Worm (Caenorhabditis elegans) whole organism, L4 larva: ENCODE data around the gene pph-1.

Experiments
- D1046.2 ChIP-seq: fragments of 200-800 bp; sonication (Bioruptor generic); IDR thresholded peaks from 2 replicates; pipeline ENCODE4 v1.3.6; 2022; ENCODE audit warnings: missing genetic modification characterization, missing compliant biosample characterization
- F44E2.7 ChIP-seq: fragments of 200-800 bp; sonication (Bioruptor generic); IDR thresholded peaks from 2 replicates; pipeline ENCODE4 v2.1.2; 2022; ENCODE audit warnings: missing genetic modification characterization, missing compliant biosample characterization
- F49E8.2 ChIP-seq: sonication (generic microtip); optimal IDR thresholded peaks from 2 replicates; lab custom pipeline; 2016; ENCODE audit warnings: missing compliant biosample characterization, mild to moderate bottlenecking, missing genetic modification characterization, borderline replicate concordance
- aha-1 ChIP-seq: fragments of 150-350 bp; peaks from one replicate; lab custom pipeline; 2014; ENCODE audit warnings: missing biosample characterization, missing genetic modification characterization
- attf-4 ChIP-seq: sonication (generic microtip); optimal IDR thresholded peaks from 3 replicates; lab custom pipeline; 2017; ENCODE audit warnings: missing biosample characterization, missing genetic modification characterization
- ceh-32 ChIP-seq: sonication (generic microtip); optimal IDR thresholded peaks from 2 replicates; lab custom pipeline; 2016; ENCODE audit warnings: mild to moderate bottlenecking, missing genetic modification characterization, missing compliant biosample characterization; ENCODE audit not compliant: poor library complexity
- ceh-62 ChIP-seq: sonication (generic microtip); optimal IDR thresholded peaks from 2 replicates; lab custom pipeline; 2017; ENCODE audit warnings: missing biosample characterization, missing genetic modification characterization
- ceh-82 ChIP-seq: sonication (generic microtip); optimal IDR thresholded peaks from 2 replicates; lab custom pipeline; 2017; ENCODE audit warnings: missing biosample characterization, missing genetic modification characterization
- daf-16 ChIP-seq, 3 experiments: sonication (generic microtip); optimal IDR thresholded peaks; 2 replicates each; lab custom pipeline; 2016 to 2017; ENCODE audit warnings: missing genetic modification characterization in 3 of 3, missing genetic modification reagents in 3 of 3, mild to moderate bottlenecking in 2 of 3, missing compliant biosample characterization in 2 of 3, missing biosample characterization in 1 of 3, moderate library complexity in 1 of 3
- dmd-6 ChIP-seq: fragments of 200-800 bp; sonication (Bioruptor generic); IDR thresholded peaks from 2 replicates; pipeline ENCODE4 v1.3.6; 2022; ENCODE audit warnings: missing genetic modification reagents, missing genetic modification characterization, missing compliant biosample characterization
- dmd-9 ChIP-seq: fragments of 200-800 bp; sonication (Bioruptor generic); IDR thresholded peaks from 2 replicates; pipeline ENCODE4 v1.3.6; 2022; ENCODE audit warnings: missing genetic modification reagents, missing genetic modification characterization, missing compliant biosample characterization
- dve-1 ChIP-seq: sonication (generic microtip); optimal IDR thresholded peaks from 2 replicates; lab custom pipeline; 2017; ENCODE audit warnings: antibody characterized with exemption, mild to moderate bottlenecking, missing genetic modification characterization, missing compliant biosample characterization; ENCODE audit not compliant: insufficient read depth
- gei-8 ChIP-seq: fragments of 200-800 bp; sonication (Bioruptor generic); optimal IDR thresholded peaks from 2 replicates; lab custom pipeline; 2018; ENCODE audit warnings: mild to moderate bottlenecking, missing genetic modification characterization, missing compliant biosample characterization
- hlh-11 ChIP-seq: fragments of 200-800 bp; sonication (Bioruptor generic); optimal IDR thresholded peaks from 2 replicates; lab custom pipeline; 2018; ENCODE audit warnings: mild to moderate bottlenecking, missing genetic modification characterization, missing compliant biosample characterization
- jun-1 ChIP-seq: fragments of 150-350 bp; optimal IDR thresholded peaks from 2 replicates; lab custom pipeline; 2014; ENCODE audit warnings: missing biosample characterization, missing genetic modification reagents, missing genetic modification characterization
- lim-7 ChIP-seq: fragments of 200-800 bp; sonication (Bioruptor generic); IDR thresholded peaks from 2 replicates; pipeline ENCODE4 v1.3.6; 2022; ENCODE audit warnings: missing genetic modification characterization, missing compliant biosample characterization
- lin-38 ChIP-seq: fragments of 200-800 bp; sonication (Bioruptor generic); IDR thresholded peaks from 2 replicates; pipeline ENCODE4 v1.3.6; 2022; ENCODE audit warnings: missing genetic modification reagents, missing genetic modification characterization, missing compliant biosample characterization
- lin-39 ChIP-seq: fragments of 150-350 bp; optimal IDR thresholded peaks from 2 replicates; lab custom pipeline; 2014; ENCODE audit warnings: missing biosample characterization, missing genetic modification reagents, missing genetic modification characterization
- mdl-1 ChIP-seq, 2 experiments: fragments of 150-350 bp in 1 of 2; sonication (generic microtip) in 1 of 2; optimal IDR thresholded peaks; 2 replicates each; lab custom pipeline; 2014 to 2017; ENCODE audit warnings: missing biosample characterization in 2 of 2, missing genetic modification characterization in 2 of 2
- mep-1 ChIP-seq: fragments of 150-350 bp; sonication (generic microtip); optimal IDR thresholded peaks from 3 replicates; lab custom pipeline; 2014; ENCODE audit warnings: missing biosample characterization, missing genetic modification characterization
- mes-2 ChIP-seq: sonication (generic microtip); optimal IDR thresholded peaks from 2 replicates; lab custom pipeline; 2016; ENCODE audit warnings: missing genotype, mild to moderate bottlenecking, missing genetic modification characterization, missing compliant biosample characterization; ENCODE audit not compliant: poor library complexity, severe bottlenecking
- nhr-10 ChIP-seq: fragments of 150-350 bp; optimal IDR thresholded peaks from 2 replicates; lab custom pipeline; 2014; ENCODE audit warnings: missing biosample characterization, missing genetic modification characterization
- nhr-102 ChIP-seq: sonication (generic microtip); optimal IDR thresholded peaks from 2 replicates; lab custom pipeline; 2016; ENCODE audit warnings: mild to moderate bottlenecking, missing genetic modification characterization, moderate library complexity, missing compliant biosample characterization
- nhr-11 ChIP-seq: fragments of 150-350 bp; optimal IDR thresholded peaks from 2 replicates; lab custom pipeline; 2014; ENCODE audit warnings: missing biosample characterization, missing genetic modification characterization
- nhr-237 ChIP-seq: sonication (generic microtip); optimal IDR thresholded peaks from 2 replicates; lab custom pipeline; 2017; ENCODE audit warnings: missing biosample characterization, missing genetic modification characterization
- nhr-25 ChIP-seq: sonication (generic microtip); optimal IDR thresholded peaks from 2 replicates; lab custom pipeline; 2017; ENCODE audit warnings: missing genetic modification characterization, mild to moderate bottlenecking, missing compliant biosample characterization, antibody characterized with exemption, moderate library complexity, borderline replicate concordance; ENCODE audit not compliant: insufficient read depth
- nhr-28 ChIP-seq: fragments of 150-350 bp; optimal IDR thresholded peaks from 2 replicates; lab custom pipeline; 2014; ENCODE audit warnings: missing biosample characterization, missing genetic modification characterization
- nhr-41 ChIP-seq: fragments of 200-800 bp; sonication (Bioruptor generic); IDR thresholded peaks from 2 replicates; pipeline ENCODE4 v1.3.6; 2022; ENCODE audit warnings: missing genetic modification reagents, missing genetic modification characterization, missing compliant biosample characterization
- nhr-42 ChIP-seq: fragments of 200-800 bp; sonication (Bioruptor generic); IDR thresholded peaks from 2 replicates; pipeline ENCODE4 v1.3.6; 2022; ENCODE audit warnings: missing genetic modification characterization, missing compliant biosample characterization
- nhr-48 ChIP-seq: sonication (generic microtip); optimal IDR thresholded peaks from 2 replicates; lab custom pipeline; 2016; ENCODE audit warnings: mild to moderate bottlenecking, missing genetic modification characterization, missing compliant biosample characterization
- nhr-6 ChIP-seq: fragments of 150-350 bp; optimal IDR thresholded peaks from 2 replicates; lab custom pipeline; 2014; ENCODE audit warnings: missing biosample characterization, missing genetic modification characterization
- nhr-76 ChIP-seq: fragments of 150-350 bp; optimal IDR thresholded peaks from 2 replicates; lab custom pipeline; 2014; ENCODE audit warnings: missing biosample characterization, missing genetic modification characterization
- nhr-77 ChIP-seq: fragments of 150-350 bp; optimal IDR thresholded peaks from 2 replicates; lab custom pipeline; 2014; ENCODE audit warnings: missing biosample characterization, missing genetic modification characterization
- pqm-1 ChIP-seq: sonication (generic microtip); optimal IDR thresholded peaks from 2 replicates; lab custom pipeline; 2017; ENCODE audit warnings: missing biosample characterization, missing genetic modification characterization
- rbr-2 ChIP-seq: sonication (generic microtip); optimal IDR thresholded peaks from 2 replicates; lab custom pipeline; 2016; ENCODE audit warnings: missing genotype, missing genetic modification characterization, missing compliant biosample characterization
- snpc-1.2 ChIP-seq: fragments of 200-800 bp; sonication (Bioruptor generic); IDR thresholded peaks from 2 replicates; pipeline ENCODE4 v1.3.6; 2022; ENCODE audit warnings: missing genetic modification reagents, missing genetic modification characterization, missing compliant biosample characterization
- spr-1 ChIP-seq: sonication (generic microtip); optimal IDR thresholded peaks from 2 replicates; lab custom pipeline; 2016; ENCODE audit warnings: mild to moderate bottlenecking, missing genetic modification characterization, missing compliant biosample characterization
- tag-97 ChIP-seq: fragments of 200-800 bp; sonication (Bioruptor generic); IDR thresholded peaks from 2 replicates; pipeline ENCODE4 v1.3.6; 2022; ENCODE audit warnings: missing genetic modification characterization, missing compliant biosample characterization
- tra-1 ChIP-seq: fragments of 200-800 bp; sonication (Bioruptor generic); IDR thresholded peaks from 2 replicates; pipeline ENCODE4 v1.3.6; 2022; ENCODE audit warnings: missing genetic modification reagents, missing genetic modification characterization, missing compliant biosample characterization
- unc-130 ChIP-seq: sonication (generic microtip); optimal IDR thresholded peaks from 2 replicates; lab custom pipeline; 2016; ENCODE audit warnings: missing genetic modification reagents, missing genetic modification characterization, missing compliant biosample characterization
- unc-39 ChIP-seq: sonication (generic microtip); optimal IDR thresholded peaks from 2 replicates; lab custom pipeline; 2017; ENCODE audit warnings: missing biosample characterization, missing genetic modification characterization
- unc-62 ChIP-seq, 3 experiments: fragments of 150-350 bp in 1 of 3; sonication (generic microtip); optimal IDR thresholded peaks in 2 of 3; peaks in 1 of 3; 1 replicate in 1 of 3; 2 replicates in 2 of 3; lab custom pipeline; 2014 to 2017; ENCODE audit warnings: missing biosample characterization in 3 of 3, missing genetic modification characterization in 3 of 3, missing genetic modification reagents in 3 of 3, missing genotype in 1 of 3
- zag-1 ChIP-seq: fragments of 150-350 bp; optimal IDR thresholded peaks from 2 replicates; lab custom pipeline; 2014; ENCODE audit warnings: missing biosample characterization, missing genetic modification characterization
- zfp-3 ChIP-seq: fragments of 200-800 bp; sonication (Bioruptor generic); conservative IDR thresholded peaks from 2 replicates; pipeline ENCODE4 v1.3.6; 2022; ENCODE audit warnings: missing genetic modification reagents, missing genetic modification characterization, missing compliant biosample characterization
- zip-11 ChIP-seq: fragments of 200-800 bp; sonication (Bioruptor generic); IDR thresholded peaks from 2 replicates; pipeline ENCODE4 v1.3.6; 2022; ENCODE audit warnings: missing genetic modification characterization, missing compliant biosample characterization
- zip-2 ChIP-seq: fragments of 150-350 bp; optimal IDR thresholded peaks from 2 replicates; lab custom pipeline; 2014; ENCODE audit warnings: missing biosample characterization, missing genetic modification characterization

Gene pph-1

DNA sequence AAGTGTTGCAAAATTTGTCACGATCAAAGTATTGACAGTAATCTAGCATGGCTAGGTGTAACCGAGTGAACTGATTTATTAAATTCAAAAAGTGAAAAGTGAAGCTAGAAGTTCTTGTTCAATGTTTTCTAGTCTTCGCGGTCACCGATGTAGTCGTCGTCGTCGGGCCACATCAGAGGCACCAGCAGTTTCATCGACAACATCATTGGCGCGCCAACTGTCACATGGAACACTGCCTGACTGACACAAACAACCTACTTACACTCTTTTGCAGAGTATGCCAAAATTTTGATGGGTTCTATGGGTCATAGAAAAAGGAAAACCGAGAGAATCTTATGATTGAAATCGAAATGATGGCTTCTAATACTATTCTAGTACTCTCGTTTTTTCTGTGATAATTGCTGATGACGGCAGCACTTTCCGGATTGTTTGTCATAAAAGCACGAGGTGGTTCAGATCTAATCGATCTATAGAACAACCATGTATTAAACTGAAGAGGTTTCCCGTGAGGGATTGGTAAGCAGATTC lies 23.1 kb downstream of the pph-1 start (continued):
- TF ChIP-seq ceh-62 (tag; lab: Kevin White, UChicago) (no peak), zip-11 (no peak), mep-1 (no peak), nhr-237 (tag; lab: Kevin White, UChicago) (no peak), rbr-2 (tag; lab: Kevin White, UChicago) (no peak), nhr-76 (tag; lab: Kevin White, UChicago) (no peak), pqm-1 (tag; lab: Kevin White, UChicago) (no peak), nhr-41 (GFP tag; lab: Robert Waterston, UW) (no peak), nhr-11 (tag; lab: Kevin White, UChicago) (no peak), nhr-102 (tag; lab: Kevin White, UChicago) (no peak), ceh-32 (tag; lab: Kevin White, UChicago) (no peak), D1046.2 (GFP tag; lab: Robert Waterston, UW) (no peak), zip-2 (tag; lab: Kevin White, UChicago) (no peak), ceh-82 (no peak), lim-7 (GFP tag; lab: Robert Waterston, UW) (no peak), spr-1 (tag; lab: Kevin White, UChicago) (no peak), nhr-77 (tag; lab: Kevin White, UChicago) (no peak), nhr-6 (tag; lab: Kevin White, UChicago) (no peak), unc-130 (GFP tag; lab: Kevin White, UChicago) (no peak), F49E8.2 (tag; lab: Kevin White, UChicago) (no peak), gei-8 (no peak), nhr-28 (peak; percentile 92), zfp-3 (GFP tag; lab: Robert Waterston, UW) (no peak), zag-1 (tag; lab: Kevin White, UChicago) (no peak), tag-97 (no peak), dmd-6 (GFP tag; lab: Robert Waterston, UW) (peak; percentile 11; the same call in 1 of the 2 replicates), nhr-10 (tag; lab: Kevin White, UChicago) (no peak), lin-38 (GFP tag; lab: Robert Waterston, UW) (no peak), dmd-9 (GFP tag; lab: Robert Waterston, UW) (no peak), aha-1 (tag; lab: Kevin White, UChicago) (peak; percentile 56), jun-1 (tag; lab: Kevin White, UChicago) (no peak), attf-4 (tag; lab: Kevin White, UChicago) (no peak), nhr-25 (tag; lab: Kevin White, UChicago) (no peak), nhr-42 (no peak)

DNA sequence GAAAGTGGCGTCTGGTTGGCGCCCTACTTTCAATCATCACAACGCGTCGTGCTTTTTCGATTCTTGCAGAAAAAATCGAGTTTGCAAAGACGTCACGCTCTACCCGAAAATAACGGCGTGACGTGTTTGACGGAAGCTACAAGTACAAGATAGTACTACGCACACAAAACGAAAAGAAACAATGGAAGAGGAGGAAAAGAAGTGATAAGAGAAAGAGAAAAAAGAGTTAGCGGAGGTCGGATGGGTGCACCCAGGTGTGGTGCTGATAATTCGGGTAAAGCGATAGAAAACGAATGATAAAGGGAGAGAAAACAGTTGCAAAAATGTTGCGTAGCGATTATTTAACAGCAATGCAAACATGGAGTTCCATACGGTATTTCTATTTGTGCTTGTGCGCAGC lies 24.3 kb downstream of the pph-1 start:
- TF ChIP-seq unc-39 (tag; lab: Kevin White, UChicago) (no peak), mes-2 (tag; lab: Kevin White, UChicago) (no peak), F44E2.7 (no peak), snpc-1.2 (GFP tag; lab: Robert Waterston, UW) (no peak), nhr-10 (tag; lab: Kevin White, UChicago) (no peak), lin-39 (tag; lab: Kevin White, UChicago) (no peak), nhr-77 (tag; lab: Kevin White, UChicago) (peak; percentile 38), tra-1 (GFP tag; lab: Robert Waterston, UW) (0 out of 2 replicates have a peak, but pooled peaks have one; percentile 23), aha-1 (tag; lab: Kevin White, UChicago) (peak; percentile 69), dve-1 (tag; lab: Kevin White, UChicago) (peak; percentile 35), dmd-6 (GFP tag; lab: Robert Waterston, UW) (peak; percentile 78), pqm-1 (tag; lab: Kevin White, UChicago) (peak; percentile 76), lim-7 (GFP tag; lab: Robert Waterston, UW) (no peak), nhr-11 (tag; lab: Kevin White, UChicago) (no peak), nhr-102 (tag; lab: Kevin White, UChicago) (peak; percentile 29), mdl-1 (tag; optimal IDR thresholded peaks at IDR 0.05; lab: Kevin White, UChicago) (peak in 1 of 2 experiments; percentile 45), daf-16 (GFP tag; optimal IDR thresholded peaks at IDR 0.05; lab: Kevin White, UChicago) (no peak), daf-16 (tag; optimal IDR thresholded peaks at IDR 0.05; lab: Kevin White, UChicago) (peak; percentile 70), unc-62 (GFP tag; optimal IDR thresholded peaks at IDR 0.05 in 1 of 2; lab: Kevin White, UChicago) (peak in 1 of 2 experiments; percentile 53), unc-62 (tag; optimal IDR thresholded peaks at IDR 0.05; lab: Kevin White, UChicago) (no peak), nhr-28 (peak; percentile 97), nhr-25 (tag; lab: Kevin White, UChicago) (no peak), hlh-11 (tag; lab: Kevin White, UChicago) (peak; percentile 74), nhr-48 (tag; lab: Kevin White, UChicago) (peak; percentile 76)
